Worm (Caenorhabditis elegans) whole organism, L3 larva: Measurements from ENCODE around the gene C25E10.4.
A peak's percentile ranks its signal among the peaks of the same experiment; 100 is the strongest.

Source experiments
- R02D3.7 ChIP-seq: fragments of 150-350 bp; optimal IDR thresholded peaks from 2 replicates; lab custom pipeline; 2014; ENCODE audit warnings: missing biosample characterization, missing genetic modification characterization
- aly-2 ChIP-seq: fragments of 150-350 bp; optimal IDR thresholded peaks from 2 replicates; lab custom pipeline; 2014; ENCODE audit warnings: missing biosample characterization, missing genetic modification characterization
- ama-1 ChIP-seq: fragments of 150-350 bp; optimal IDR thresholded peaks from 2 replicates; lab custom pipeline; 2018
- ceh-16 ChIP-seq: sonication (generic microtip); optimal IDR thresholded peaks from 2 replicates; lab custom pipeline; 2017; ENCODE audit warnings: missing biosample characterization, missing genetic modification characterization
- ceh-28 ChIP-seq: fragments of 150-350 bp; optimal IDR thresholded peaks from 2 replicates; lab custom pipeline; 2014; ENCODE audit warnings: missing biosample characterization, missing genetic modification reagents, missing genetic modification characterization
- ceh-82 ChIP-seq: fragments of 150-350 bp; optimal IDR thresholded peaks from 2 replicates; lab custom pipeline; 2014; ENCODE audit warnings: missing biosample characterization, missing genetic modification characterization
- ceh-9 ChIP-seq: sonication (generic microtip); optimal IDR thresholded peaks from 2 replicates; lab custom pipeline; 2018; ENCODE audit warnings: missing biosample characterization, missing genetic modification characterization
- daf-12 ChIP-seq: fragments of 150-350 bp; optimal IDR thresholded peaks from 2 replicates; lab custom pipeline; 2014; ENCODE audit warnings: missing biosample characterization, missing genetic modification reagents, missing genetic modification characterization
- egl-27 ChIP-seq: sonication (generic microtip); optimal IDR thresholded peaks from 4 replicates; lab custom pipeline; 2017; ENCODE audit warnings: missing biosample characterization, missing genetic modification reagents, missing genetic modification characterization
- elt-1 ChIP-seq: fragments of 150-350 bp; optimal IDR thresholded peaks from 2 replicates; lab custom pipeline; 2014; ENCODE audit warnings: missing biosample characterization, missing genetic modification characterization
- elt-2 ChIP-seq: sonication (generic microtip); optimal IDR thresholded peaks from 2 replicates; lab custom pipeline; 2016; ENCODE audit warnings: missing genetic modification reagents, mild to moderate bottlenecking, missing genetic modification characterization, missing compliant biosample characterization
- elt-3 ChIP-seq, 3 experiments: fragments of 150-350 bp in 1 of 3; sonication (generic microtip) in 2 of 3; optimal IDR thresholded peaks; 2 replicates in 2 of 3; 4 replicates in 1 of 3; lab custom pipeline; 2014 to 2017; ENCODE audit warnings: missing biosample characterization in 3 of 3, missing genetic modification characterization in 3 of 3
- eor-1 ChIP-seq, 2 experiments: fragments of 150-350 bp; optimal IDR thresholded peaks; 2 replicates each; lab custom pipeline; 2014 to 2018; ENCODE audit warnings: missing biosample characterization in 2 of 2, missing genetic modification characterization in 2 of 2
- fkh-2 ChIP-seq: fragments of 150-350 bp; optimal IDR thresholded peaks from 2 replicates; lab custom pipeline; 2014; ENCODE audit warnings: missing biosample characterization, missing genetic modification reagents, missing genetic modification characterization
- fos-1 ChIP-seq: fragments of 150-350 bp; optimal IDR thresholded peaks from 2 replicates; lab custom pipeline; 2014; ENCODE audit warnings: missing biosample characterization, missing genetic modification characterization
- hmg-11 ChIP-seq: sonication (generic microtip); optimal IDR thresholded peaks from 2 replicates; lab custom pipeline; 2016; ENCODE audit warnings: missing genetic modification characterization, missing compliant biosample characterization
- jun-1 ChIP-seq: fragments of 150-350 bp; optimal IDR thresholded peaks from 2 replicates; lab custom pipeline; 2014; ENCODE audit warnings: missing biosample characterization, missing genetic modification reagents, missing genetic modification characterization
- lin-39 ChIP-seq: fragments of 150-350 bp; optimal IDR thresholded peaks from 2 replicates; lab custom pipeline; 2018; ENCODE audit warnings: missing biosample characterization, missing genetic modification reagents, missing genetic modification characterization
- lsy-12 ChIP-seq: sonication (generic microtip); optimal IDR thresholded peaks from 2 replicates; lab custom pipeline; 2016; ENCODE audit warnings: mild to moderate bottlenecking, missing genetic modification characterization, missing compliant biosample characterization
- mdl-1 ChIP-seq: fragments of 150-350 bp; optimal IDR thresholded peaks from 2 replicates; lab custom pipeline; 2014; ENCODE audit warnings: missing biosample characterization, missing genetic modification characterization
- mml-1 ChIP-seq: fragments of 150-350 bp; sonication (generic microtip); optimal IDR thresholded peaks from 3 replicates; lab custom pipeline; 2014; ENCODE audit warnings: missing biosample characterization, missing genetic modification characterization
- nfya-1 ChIP-seq: sonication (generic microtip); optimal IDR thresholded peaks from 2 replicates; lab custom pipeline; 2017; ENCODE audit warnings: missing genetic modification characterization, mild to moderate bottlenecking, missing compliant biosample characterization, antibody characterized with exemption, moderate library complexity; ENCODE audit not compliant: insufficient read depth
- nhr-12 ChIP-seq: fragments of 150-350 bp; optimal IDR thresholded peaks from 2 replicates; lab custom pipeline; 2014; ENCODE audit warnings: missing biosample characterization, missing genetic modification characterization
- nhr-23 ChIP-seq: fragments of 150-350 bp; optimal IDR thresholded peaks from 2 replicates; lab custom pipeline; 2014; ENCODE audit warnings: missing biosample characterization, missing genetic modification reagents, missing genetic modification characterization
- nhr-25 ChIP-seq: sonication (generic microtip); optimal IDR thresholded peaks from 2 replicates; lab custom pipeline; 2017; ENCODE audit warnings: missing biosample characterization, missing genetic modification characterization
- nhr-28 ChIP-seq: fragments of 150-350 bp; optimal IDR thresholded peaks from 2 replicates; lab custom pipeline; 2014; ENCODE audit warnings: missing biosample characterization, missing genetic modification characterization
- nhr-43 ChIP-seq: sonication (generic microtip); optimal IDR thresholded peaks from 2 replicates; lab custom pipeline; 2016; ENCODE audit warnings: mild to moderate bottlenecking, missing genetic modification characterization, missing compliant biosample characterization; ENCODE audit not compliant: poor library complexity, severe bottlenecking
- nhr-67 ChIP-seq: fragments of 150-350 bp; optimal IDR thresholded peaks from 2 replicates; lab custom pipeline; 2014; ENCODE audit warnings: missing biosample characterization, missing genetic modification characterization
- nhr-76 ChIP-seq: fragments of 150-350 bp; sonication (generic microtip); optimal IDR thresholded peaks from 5 replicates; lab custom pipeline; 2014; ENCODE audit warnings: missing biosample characterization, missing genetic modification characterization
- pha-4 ChIP-seq: fragments of 150-350 bp; optimal IDR thresholded peaks from 2 replicates; lab custom pipeline; 2014; ENCODE audit warnings: missing biosample characterization, missing genetic modification reagents, missing genetic modification characterization
- pqm-1 ChIP-seq: fragments of 150-350 bp; optimal IDR thresholded peaks from 2 replicates; lab custom pipeline; 2017; ENCODE audit warnings: missing biosample characterization, missing genetic modification characterization, inconsistent platforms
- sea-2 ChIP-seq: fragments of 150-350 bp; sonication (generic microtip); optimal IDR thresholded peaks from 4 replicates; lab custom pipeline; 2014; ENCODE audit warnings: missing biosample characterization, missing genetic modification reagents, missing genetic modification characterization
- skn-1 ChIP-seq: fragments of 150-350 bp; optimal IDR thresholded peaks from 2 replicates; lab custom pipeline; 2014; ENCODE audit warnings: missing biosample characterization, missing genetic modification characterization
- unc-62 ChIP-seq: fragments of 150-350 bp; sonication (generic microtip); optimal IDR thresholded peaks from 4 replicates; lab custom pipeline; 2014; ENCODE audit warnings: missing biosample characterization, missing genetic modification reagents, missing genetic modification characterization
- zag-1 ChIP-seq: fragments of 150-350 bp; optimal IDR thresholded peaks from 2 replicates; lab custom pipeline; 2014; ENCODE audit warnings: missing biosample characterization, missing genetic modification characterization
- ztf-11 ChIP-seq: fragments of 150-350 bp; optimal IDR thresholded peaks from 2 replicates; lab custom pipeline; 2014; ENCODE audit warnings: missing biosample characterization, missing genetic modification characterization
- ztf-4 ChIP-seq: fragments of 150-350 bp; optimal IDR thresholded peaks from 2 replicates; lab custom pipeline; 2014; ENCODE audit warnings: missing biosample characterization, missing genetic modification characterization

The C25E10.4 gene

ce11 chrV:9033267-9033666 is at the start of gene C25E10.4:
C25E10.4 (plus strand) TSS chrV:9033567.
- TF ChIP-seq ceh-82 (no peak), ceh-16 (tag; lab: Kevin White, UChicago) (no peak)

- TF ChIP-seq hmg-11 (no peak), daf-12 (tag; lab: Kevin White, UChicago) (no peak), pqm-1 (no peak), zag-1 (no peak), nfya-1 (no peak), jun-1 (tag; lab: Kevin White, UChicago) (no peak), ceh-28 (tag; lab: Kevin White, UChicago) (no peak), skn-1 (tag; lab: Kevin White, UChicago) (no peak), fkh-2 (tag; lab: Kevin White, UChicago) (no peak), egl-27 (tag; lab: Kevin White, UChicago) (no peak)
Observed at ce11 chrV:8983604-8984003, 49.8 kb upstream of the C25E10.4 start, which contains the start of gene str-86. str-86 (minus strand) TSS chrV:8983704.

DNA sequence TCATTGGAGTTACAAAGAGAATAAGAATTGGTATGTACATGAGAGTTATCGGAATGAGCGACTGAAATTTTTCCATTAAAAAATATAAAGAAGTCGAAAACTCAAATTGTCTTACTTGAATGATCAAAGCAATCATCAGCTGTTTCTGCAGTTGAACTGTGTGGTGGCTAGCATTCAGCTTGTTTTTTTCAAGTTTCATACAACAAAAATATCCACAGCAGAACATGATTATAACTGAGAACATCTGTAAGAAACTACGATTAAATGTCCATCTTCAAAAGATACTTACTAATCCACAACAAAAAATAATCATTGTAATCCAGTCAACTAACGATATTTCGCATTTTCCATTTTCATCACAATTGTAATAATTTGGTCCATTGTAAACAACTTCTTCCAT is 48.6 kb upstream of the C25E10.4 start:
- TF ChIP-seq nhr-43 (tag; lab: Kevin White, UChicago) = no peak

ce11 chrV:8985740-8986139 is 47.6 kb upstream of the C25E10.4 start, which contains the start of gene str-85:
str-85 (minus strand) TSS chrV:8985840.
- TF ChIP-seq skn-1 (tag; lab: Kevin White, UChicago) (no peak), unc-62 (no peak), mdl-1 (no peak), elt-3 (tag; optimal IDR thresholded peaks at IDR 0.05; lab: Kevin White, UChicago) (no peak), lsy-12 (tag; lab: Kevin White, UChicago) (no peak), lin-39 (tag; lab: Kevin White, UChicago) (no peak)

DNA sequence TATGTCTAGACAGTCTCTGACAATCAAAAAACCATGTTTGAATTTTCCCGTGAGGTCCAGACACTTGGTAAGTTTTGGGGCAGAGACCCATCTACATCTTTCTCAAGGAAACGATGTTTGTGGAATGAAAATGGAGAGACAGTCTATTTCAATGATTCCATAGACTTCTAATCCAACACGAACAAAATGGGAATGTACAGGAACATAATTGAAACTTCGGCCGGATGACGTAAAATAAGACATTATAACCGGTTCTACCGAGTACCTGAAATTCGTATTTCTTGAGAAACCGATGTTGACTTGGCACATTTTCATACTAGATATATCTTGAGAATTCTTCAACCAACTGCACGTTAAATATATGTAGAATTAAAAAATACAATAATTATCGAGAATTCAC is 45.3 kb upstream of the C25E10.4 start, which contains the start of gene str-87:
TSS of gene str-87 (minus strand) at position 101 of the 400 bp plus-strand sequence.
- no peak for TF ChIP-seq ceh-16 (tag; lab: Kevin White, UChicago)
- TF ChIP-seq daf-12 (tag; lab: Kevin White, UChicago) = no peak
- no peak for TF ChIP-seq nhr-76 (tag; lab: Kevin White, UChicago)
- no peak for TF ChIP-seq unc-62
- no peak for TF ChIP-seq ztf-11 (tag; lab: Kevin White, UChicago)
- TF ChIP-seq sea-2 = no peak
- no peak for TF ChIP-seq nhr-12 (tag; lab: Kevin White, UChicago)
- TF ChIP-seq fos-1 (tag; lab: Kevin White, UChicago) = no peak
- no peak for TF ChIP-seq mdl-1
- no peak for TF ChIP-seq elt-3 (tag; optimal IDR thresholded peaks at IDR 0.05; lab: Kevin White, UChicago)
- TF ChIP-seq zag-1 = no peak
- no peak for TF ChIP-seq ama-1 (lab: Kevin White, UChicago)
- no peak for TF ChIP-seq egl-27 (tag; lab: Kevin White, UChicago)
- TF ChIP-seq elt-1 (tag; lab: Kevin White, UChicago) = no peak

DNA sequence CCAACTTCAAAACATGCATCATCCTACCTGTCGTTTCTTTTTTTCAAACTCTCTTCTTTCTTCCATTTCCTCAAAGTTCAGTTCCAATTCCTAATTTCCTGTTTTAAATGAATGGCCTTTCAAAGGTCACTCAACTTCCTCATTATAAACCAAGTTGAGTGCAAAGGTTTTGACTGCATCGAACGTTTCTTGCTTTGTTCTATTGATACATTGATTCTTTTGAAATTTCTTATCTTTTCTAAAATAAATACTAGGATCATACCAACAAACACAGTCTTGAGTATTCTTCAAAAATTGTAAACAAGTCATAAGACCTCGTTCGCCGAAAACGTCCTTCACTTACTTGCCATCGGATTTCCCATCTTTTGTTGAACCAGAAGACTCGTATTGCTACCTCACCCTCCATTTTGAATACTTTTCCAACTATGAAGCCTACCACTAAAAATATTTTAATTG is 43.1 kb upstream of the C25E10.4 start, which contains the start of gene F59E11.7:
TSS of gene F59E11.7 (plus strand) at position 51 of the 456 bp plus-strand sequence.
- TF ChIP-seq lsy-12 (tag; lab: Kevin White, UChicago) (no peak), eor-1 (tag; optimal IDR thresholded peaks at IDR 0.05; lab: Kevin White, UChicago) (no peak), nhr-25 (tag; lab: Kevin White, UChicago) (peak; percentile 40), R02D3.7 (no peak), aly-2 (tag; lab: Kevin White, UChicago) (no peak), pha-4 (tag; lab: Kevin White, UChicago) (no peak)
- TF ChIP-seq, all 47 proteins: peak for 1

ce11 chrV:8991679-8992078 is 41.7 kb upstream of the C25E10.4 start, which contains the start of gene F59E11.6:
F59E11.6 (plus strand) TSS chrV:8991789.
- no peak for TF ChIP-seq ceh-9 (tag; lab: Kevin White, UChicago)
- no peak for TF ChIP-seq skn-1 (tag; lab: Kevin White, UChicago)
- TF ChIP-seq mml-1 (tag; lab: Kevin White, UChicago) = no peak
- no peak for TF ChIP-seq elt-2 (tag; lab: Kevin White, UChicago)
- no peak for TF ChIP-seq nhr-23
- no peak for TF ChIP-seq eor-1 (tag; optimal IDR thresholded peaks at IDR 0.05; lab: Kevin White, UChicago)
- TF ChIP-seq nhr-28 = no peak
- TF ChIP-seq ztf-4 (tag; lab: Kevin White, UChicago) = no peak
- no peak for TF ChIP-seq fkh-2 (tag; lab: Kevin White, UChicago)
- TF ChIP-seq pqm-1 = no peak
- TF ChIP-seq aly-2 (tag; lab: Kevin White, UChicago) = no peak
- no peak for TF ChIP-seq nhr-25 (tag; lab: Kevin White, UChicago)
- TF ChIP-seq nhr-12 (tag; lab: Kevin White, UChicago) = no peak
- no peak for TF ChIP-seq nhr-67
